Worm (Caenorhabditis elegans) whole organism, L3 larva: ENCODE measurements around the gene C05C10.3.

Source experiments
- ZK546.5 ChIP-seq: sonication (generic microtip); optimal IDR thresholded peaks from 2 replicates; lab custom pipeline; 2017; ENCODE audit warnings: missing biosample characterization, missing genetic modification characterization
- ama-1 ChIP-seq: fragments of 150-350 bp; optimal IDR thresholded peaks from 2 replicates; lab custom pipeline; 2018
- ceh-82 ChIP-seq: fragments of 150-350 bp; optimal IDR thresholded peaks from 2 replicates; lab custom pipeline; 2014; ENCODE audit warnings: missing biosample characterization, missing genetic modification characterization
- elt-2 ChIP-seq: sonication (generic microtip); optimal IDR thresholded peaks from 2 replicates; lab custom pipeline; 2016; ENCODE audit warnings: missing genetic modification reagents, mild to moderate bottlenecking, missing genetic modification characterization, missing compliant biosample characterization
- fos-1 ChIP-seq: fragments of 150-350 bp; optimal IDR thresholded peaks from 2 replicates; lab custom pipeline; 2014; ENCODE audit warnings: missing biosample characterization, missing genetic modification characterization
- lsy-12 ChIP-seq: sonication (generic microtip); optimal IDR thresholded peaks from 2 replicates; lab custom pipeline; 2016; ENCODE audit warnings: mild to moderate bottlenecking, missing genetic modification characterization, missing compliant biosample characterization
- mdl-1 ChIP-seq: fragments of 150-350 bp; optimal IDR thresholded peaks from 2 replicates; lab custom pipeline; 2014; ENCODE audit warnings: missing biosample characterization, missing genetic modification characterization
- nhr-11 ChIP-seq: fragments of 150-350 bp; optimal IDR thresholded peaks from 2 replicates; lab custom pipeline; 2014; ENCODE audit warnings: missing biosample characterization, missing genetic modification characterization
- pha-4 ChIP-seq: fragments of 150-350 bp; optimal IDR thresholded peaks from 2 replicates; lab custom pipeline; 2014; ENCODE audit warnings: missing biosample characterization, missing genetic modification reagents, missing genetic modification characterization
- tbx-2 ChIP-seq: sonication (generic microtip); optimal IDR thresholded peaks from 2 replicates; lab custom pipeline; 2016; ENCODE audit warnings: mild to moderate bottlenecking, missing genetic modification characterization, missing compliant biosample characterization
- zag-1 ChIP-seq: fragments of 150-350 bp; optimal IDR thresholded peaks from 2 replicates; lab custom pipeline; 2014; ENCODE audit warnings: missing biosample characterization, missing genetic modification characterization
- ztf-4 ChIP-seq: fragments of 150-350 bp; optimal IDR thresholded peaks from 2 replicates; lab custom pipeline; 2014; ENCODE audit warnings: missing biosample characterization, missing genetic modification characterization

DNA sequence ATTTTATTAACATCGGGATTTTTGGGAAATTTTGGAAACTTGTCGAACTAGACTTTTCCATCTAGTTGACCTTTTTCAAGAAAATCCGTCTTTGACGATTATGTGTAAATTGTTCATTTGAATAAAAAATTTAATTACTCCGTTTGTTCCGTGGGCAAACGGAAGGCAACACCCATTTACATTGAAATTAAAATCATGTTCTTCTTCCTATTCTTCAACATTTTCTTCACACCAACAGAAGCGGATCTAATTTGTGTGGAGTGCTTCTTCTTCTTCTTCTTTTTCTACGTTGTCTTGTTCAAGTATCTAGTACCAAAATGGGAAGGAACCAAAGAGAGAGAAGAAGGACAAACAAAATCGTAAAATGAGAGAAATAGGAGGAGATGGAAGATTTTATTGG lies 45.7 kb upstream of the C05C10.3 start:
- TF ChIP-seq elt-2 (tag; lab: Kevin White, UChicago) = no peak
- TF ChIP-seq pha-4 (tag; lab: Kevin White, UChicago) = no peak
- no peak for TF ChIP-seq tbx-2 (tag; lab: Kevin White, UChicago)
- TF ChIP-seq ztf-4 (tag; lab: Kevin White, UChicago) = no peak
- TF ChIP-seq nhr-11 (tag; lab: Kevin White, UChicago) = no peak
- TF ChIP-seq zag-1 = no peak
- no peak for TF ChIP-seq fos-1 (tag; lab: Kevin White, UChicago)
- TF ChIP-seq ceh-82 (tag; lab: Kevin White, UChicago) = no peak
- TF ChIP-seq lsy-12 (tag; lab: Kevin White, UChicago) = no peak
- TF ChIP-seq ama-1 (lab: Kevin White, UChicago) = no peak
- TF ChIP-seq ZK546.5 (tag; lab: Kevin White, UChicago) = no peak
- no peak for TF ChIP-seq mdl-1 (tag; lab: Kevin White, UChicago)
